Worm (Caenorhabditis elegans) whole organism, early embryonic: ENCODE results near the gene sra-38.

Source experiments
- B0310.2 ChIP-seq: sonication (generic microtip); optimal IDR thresholded peaks from 2 replicates; lab custom pipeline; 2016; ENCODE audit warnings: mild to moderate bottlenecking, missing genetic modification characterization, missing compliant biosample characterization
- F13C5.2 ChIP-seq: sonication (generic microtip); optimal IDR thresholded peaks from 2 replicates; lab custom pipeline; 2017; ENCODE audit warnings: mild to moderate bottlenecking, missing genetic modification characterization, inconsistent platforms, missing compliant biosample characterization
- aly-1 ChIP-seq: sonication (generic microtip); optimal IDR thresholded peaks from 2 replicates; lab custom pipeline; 2016; ENCODE audit warnings: missing genetic modification characterization, missing compliant biosample characterization
- ama-1 ChIP-seq: fragments of 150-350 bp; optimal IDR thresholded peaks from 2 replicates; lab custom pipeline; 2014
- ceh-13 ChIP-seq: fragments of 200-800 bp; sonication (Bioruptor generic); optimal IDR thresholded peaks from 2 replicates; lab custom pipeline; 2018; ENCODE audit warnings: mild to moderate bottlenecking, missing genetic modification characterization, missing compliant biosample characterization
- ceh-36 ChIP-seq: sonication (generic microtip); optimal IDR thresholded peaks from 2 replicates; lab custom pipeline; 2016; ENCODE audit warnings: missing genetic modification characterization, inconsistent platforms, missing compliant biosample characterization
- ets-7 ChIP-seq: sonication (generic microtip); optimal IDR thresholded peaks from 2 replicates; lab custom pipeline; 2016; ENCODE audit warnings: missing genotype, missing genetic modification characterization, missing compliant biosample characterization
- flt-1 ChIP-seq: fragments of 200-800 bp; sonication (Bioruptor generic); IDR thresholded peaks from 2 replicates; pipeline ENCODE4 v1.3.6; 2022; ENCODE audit warnings: missing genetic modification characterization, missing compliant biosample characterization
- hmbx-1 ChIP-seq: sonication (generic microtip); optimal IDR thresholded peaks from 2 replicates; lab custom pipeline; 2016; ENCODE audit warnings: mild to moderate bottlenecking, missing genetic modification characterization, missing compliant biosample characterization
- hmg-4 ChIP-seq: fragments of 200-800 bp; sonication (Bioruptor generic); optimal IDR thresholded peaks from 2 replicates; lab custom pipeline; 2018; ENCODE audit warnings: mild to moderate bottlenecking, missing genetic modification characterization, missing compliant biosample characterization
- hnd-1 ChIP-seq: sonication (generic microtip); optimal IDR thresholded peaks from 2 replicates; lab custom pipeline; 2016; ENCODE audit warnings: missing genetic modification characterization, missing compliant biosample characterization
- pes-1 ChIP-seq: fragments of 200-800 bp; sonication (Bioruptor generic); IDR thresholded peaks from 2 replicates; pipeline ENCODE4 v1.3.6; 2022; ENCODE audit warnings: missing genetic modification reagents, missing genetic modification characterization, missing compliant biosample characterization
- scrt-1 ChIP-seq: fragments of 200-800 bp; sonication (Bioruptor generic); IDR thresholded peaks from 2 replicates; pipeline ENCODE4 v1.3.6; 2022; ENCODE audit warnings: missing genetic modification characterization, missing compliant biosample characterization
- sea-1 ChIP-seq: fragments of 200-800 bp; sonication (Bioruptor generic); conservative IDR thresholded peaks from 2 replicates; pipeline ENCODE4 v1.3.6; 2022; ENCODE audit warnings: missing genetic modification characterization, missing compliant biosample characterization
- tbx-11 ChIP-seq: fragments of 200-800 bp; sonication (Bioruptor generic); IDR thresholded peaks from 2 replicates; pipeline ENCODE4 v1.3.6; 2022; ENCODE audit warnings: missing genetic modification characterization, missing compliant biosample characterization
- tbx-37 ChIP-seq: fragments of 200-800 bp; sonication (Bioruptor generic); conservative IDR thresholded peaks from 2 replicates; pipeline ENCODE4 v1.3.6; 2022; ENCODE audit warnings: missing genetic modification reagents, missing genetic modification characterization, missing compliant biosample characterization
- tra-4 ChIP-seq: sonication (generic microtip); optimal IDR thresholded peaks from 2 replicates; lab custom pipeline; 2017; ENCODE audit warnings: missing genetic modification characterization, missing compliant biosample characterization

Gene sra-38

DNA sequence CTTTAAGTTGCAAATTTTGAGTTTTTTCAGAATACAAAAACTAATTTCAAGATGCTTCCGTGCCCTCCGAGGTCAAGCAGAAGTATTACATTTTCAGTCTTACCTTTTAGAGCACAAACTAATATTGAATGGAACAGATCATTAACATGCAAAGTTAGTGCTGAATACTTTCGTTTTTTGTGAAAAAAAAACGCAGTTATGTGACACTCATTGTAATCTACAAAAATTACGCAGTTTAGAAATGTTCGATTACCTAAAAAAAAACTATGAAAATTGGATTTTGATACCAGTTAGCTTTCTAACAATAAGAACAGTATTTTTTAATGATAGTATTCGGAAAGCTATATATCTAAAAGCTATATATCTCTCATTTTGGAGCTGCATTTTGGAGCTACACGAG, 41.9 kb upstream of the sra-38 start:
- TF ChIP-seq hmg-4 (GFP tag; lab: Kevin White, UChicago) = no peak

DNA sequence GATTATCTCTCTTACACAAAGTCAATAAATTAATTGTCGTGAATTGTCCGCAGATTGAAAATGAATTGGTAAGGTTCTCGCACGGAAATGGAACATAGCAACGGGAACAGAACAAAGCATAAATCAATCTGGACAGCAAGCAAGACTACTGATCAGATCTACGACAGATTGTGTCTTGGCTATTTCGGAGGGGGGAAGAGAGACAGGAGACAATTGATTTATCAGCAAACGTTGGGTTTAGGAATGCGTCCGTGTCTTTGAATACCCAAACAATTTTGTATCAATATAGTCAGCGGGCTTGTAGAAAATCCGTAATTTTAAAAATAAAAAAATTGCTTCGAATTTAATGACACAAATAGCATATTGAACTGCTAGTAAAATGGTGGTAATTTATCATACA, 41.3 kb upstream of the sra-38 start:
- TF ChIP-seq hmg-4 (GFP tag; lab: Kevin White, UChicago) = no peak
- no peak for TF ChIP-seq F13C5.2 (tag; lab: Kevin White, UChicago)
- no peak for TF ChIP-seq ceh-36 (tag; lab: Kevin White, UChicago)
- TF ChIP-seq hmbx-1 (tag; lab: Kevin White, UChicago) = no peak
- TF ChIP-seq sea-1 = no peak
- no peak for TF ChIP-seq ama-1
- TF ChIP-seq pes-1 = no peak

DNA sequence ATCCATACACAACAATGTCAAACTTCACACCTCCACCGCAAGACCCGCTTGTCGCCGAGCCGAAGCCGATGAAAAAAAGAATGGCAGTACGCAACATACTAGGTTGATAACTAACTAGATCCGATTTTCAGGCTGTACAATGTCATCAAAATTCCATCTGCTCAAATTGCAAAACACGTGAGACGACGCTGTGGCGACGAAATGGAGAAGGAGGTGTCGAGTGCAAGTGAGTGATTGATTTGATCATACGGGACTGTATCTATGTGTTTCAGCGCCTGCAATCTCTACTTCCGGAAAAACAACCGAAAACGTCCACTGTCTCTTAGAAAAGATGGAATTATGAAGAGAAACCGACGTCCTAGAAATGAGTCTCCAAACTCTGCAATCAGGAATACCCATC, 40.3 kb upstream of the sra-38 start:
- TF ChIP-seq B0310.2 (tag; lab: Kevin White, UChicago) (no peak), aly-1 (tag; lab: Kevin White, UChicago) (no peak), tbx-11 (GFP tag; lab: Robert Waterston, UW) (no peak), scrt-1 (no peak), F13C5.2 (tag; lab: Kevin White, UChicago) (no peak), hmg-4 (GFP tag; lab: Kevin White, UChicago) (no peak), tra-4 (tag; lab: Kevin White, UChicago) (no peak), sea-1 (no peak), pes-1 (no peak), ceh-13 (no peak), ets-7 (tag; lab: Kevin White, UChicago) (no peak), ceh-36 (tag; lab: Kevin White, UChicago) (no peak), hnd-1 (no peak)

DNA sequence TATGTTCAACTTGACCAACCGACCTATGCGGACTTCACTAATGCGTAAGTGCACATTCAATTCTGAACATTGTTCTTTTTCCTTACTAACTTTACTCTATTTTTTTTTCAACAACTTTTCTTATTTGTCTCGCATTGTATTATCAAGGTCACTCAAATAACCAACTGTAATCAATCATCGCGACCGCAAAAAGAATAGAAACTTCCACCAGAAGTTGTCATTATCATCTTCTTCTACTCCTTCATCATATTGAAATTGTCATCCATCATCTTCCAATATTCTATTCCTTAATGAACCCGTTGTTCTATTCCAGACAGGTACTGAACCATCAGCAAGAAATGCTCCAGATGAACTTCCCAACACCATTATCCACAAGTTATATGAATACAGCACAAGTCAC, 39.4 kb upstream of the sra-38 start:
- TF ChIP-seq ama-1 (no peak), hnd-1 (no peak), B0310.2 (tag; lab: Kevin White, UChicago) (no peak), ets-7 (tag; lab: Kevin White, UChicago) (no peak), flt-1 (GFP tag; lab: Robert Waterston, UW) (no peak), F13C5.2 (tag; lab: Kevin White, UChicago) (no peak), hmbx-1 (tag; lab: Kevin White, UChicago) (no peak), ceh-36 (tag; lab: Kevin White, UChicago) (no peak), ceh-13 (no peak), scrt-1 (no peak), tra-4 (tag; lab: Kevin White, UChicago) (no peak), tbx-11 (GFP tag; lab: Robert Waterston, UW) (no peak), pes-1 (no peak), hmg-4 (GFP tag; lab: Kevin White, UChicago) (no peak), sea-1 (no peak), aly-1 (tag; lab: Kevin White, UChicago) (no peak), tbx-37 (GFP tag; lab: Robert Waterston, UW) (no peak)

DNA sequence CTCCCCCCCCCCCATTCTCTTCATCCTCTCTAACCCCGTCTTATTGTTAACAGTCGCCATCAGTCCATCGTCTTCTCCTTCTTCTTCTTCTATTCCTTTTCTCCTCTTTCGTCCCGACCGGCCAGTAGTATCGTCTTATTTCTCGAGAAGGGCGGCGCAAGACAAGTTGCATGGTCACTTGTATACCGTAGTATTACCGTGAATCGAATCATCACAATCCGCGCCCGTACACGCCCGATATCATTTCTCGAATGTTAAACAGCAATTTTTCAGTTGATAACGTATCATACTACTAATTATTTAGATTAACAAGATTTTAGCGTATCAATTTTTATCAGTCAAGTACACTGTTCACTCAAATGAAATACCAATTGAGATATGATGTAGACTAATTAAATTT, 38.0 kb upstream of the sra-38 start:
- TF ChIP-seq tra-4 (tag; lab: Kevin White, UChicago) = no peak
- no peak for TF ChIP-seq aly-1 (tag; lab: Kevin White, UChicago)
- no peak for TF ChIP-seq ceh-36 (tag; lab: Kevin White, UChicago)
- no peak for TF ChIP-seq tbx-11 (GFP tag; lab: Robert Waterston, UW)
- no peak for TF ChIP-seq F13C5.2 (tag; lab: Kevin White, UChicago)
- no peak for TF ChIP-seq tbx-37 (GFP tag; lab: Robert Waterston, UW)
- TF ChIP-seq scrt-1 = no peak
- no peak for TF ChIP-seq ama-1
- no peak for TF ChIP-seq pes-1
- no peak for TF ChIP-seq hnd-1
- TF ChIP-seq hmg-4 (GFP tag; lab: Kevin White, UChicago) = no peak

DNA sequence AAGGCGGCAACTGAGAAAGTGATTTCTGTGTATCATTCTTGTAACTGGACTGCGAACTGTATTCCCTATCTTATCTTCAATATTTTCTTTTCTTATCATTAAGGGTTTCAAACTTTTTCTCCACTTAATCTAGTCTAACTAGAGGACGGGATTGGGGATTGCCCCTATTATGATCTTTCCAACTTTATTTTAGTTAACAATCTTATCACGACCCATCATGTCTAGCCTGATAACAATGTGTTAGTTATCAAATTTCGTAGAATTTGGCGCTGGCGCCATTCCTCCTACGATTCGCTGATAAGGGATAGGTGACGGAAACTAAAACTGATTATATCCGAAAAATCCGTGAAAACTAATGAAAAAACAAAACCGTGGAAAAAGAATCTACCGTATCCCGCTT, 37.4 kb upstream of the sra-38 start:
- TF ChIP-seq ama-1 = no peak
- TF ChIP-seq hmbx-1 (tag; lab: Kevin White, UChicago) = no peak
- no peak for TF ChIP-seq ceh-13
- no peak for TF ChIP-seq aly-1 (tag; lab: Kevin White, UChicago)
- TF ChIP-seq ceh-36 (tag; lab: Kevin White, UChicago) = no peak
- no peak for TF ChIP-seq sea-1
- TF ChIP-seq tbx-37 (GFP tag; lab: Robert Waterston, UW) = no peak
- TF ChIP-seq hmg-4 (GFP tag; lab: Kevin White, UChicago) = no peak
- TF ChIP-seq tra-4 (tag; lab: Kevin White, UChicago) = no peak
- TF ChIP-seq pes-1 = no peak
- no peak for TF ChIP-seq B0310.2 (tag; lab: Kevin White, UChicago)
- no peak for TF ChIP-seq F13C5.2 (tag; lab: Kevin White, UChicago)
- TF ChIP-seq scrt-1 = no peak

DNA sequence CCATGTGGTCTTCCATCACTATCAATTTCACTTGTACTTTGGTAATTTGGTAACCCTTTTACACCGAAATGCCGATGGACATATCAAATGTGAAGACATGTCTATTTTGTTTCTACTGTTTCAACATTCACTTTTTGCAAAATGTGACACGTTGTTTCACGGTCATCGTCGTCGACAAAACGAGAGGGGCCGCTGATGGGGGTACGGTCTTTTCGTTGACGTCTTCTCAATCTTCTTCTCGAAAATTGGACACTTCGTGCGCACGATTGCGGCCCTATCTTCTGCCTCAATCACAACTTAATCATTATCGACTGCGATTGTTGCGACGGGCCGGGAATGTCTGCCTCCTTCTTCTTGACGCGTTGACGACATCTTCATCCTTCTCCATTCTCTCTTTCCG, 36.8 kb upstream of the sra-38 start:
- TF ChIP-seq F13C5.2 (tag; lab: Kevin White, UChicago) (no peak), hmbx-1 (tag; lab: Kevin White, UChicago) (no peak), B0310.2 (tag; lab: Kevin White, UChicago) (no peak), hnd-1 (no peak), scrt-1 (no peak), ceh-36 (tag; lab: Kevin White, UChicago) (no peak), pes-1 (no peak)

DNA sequence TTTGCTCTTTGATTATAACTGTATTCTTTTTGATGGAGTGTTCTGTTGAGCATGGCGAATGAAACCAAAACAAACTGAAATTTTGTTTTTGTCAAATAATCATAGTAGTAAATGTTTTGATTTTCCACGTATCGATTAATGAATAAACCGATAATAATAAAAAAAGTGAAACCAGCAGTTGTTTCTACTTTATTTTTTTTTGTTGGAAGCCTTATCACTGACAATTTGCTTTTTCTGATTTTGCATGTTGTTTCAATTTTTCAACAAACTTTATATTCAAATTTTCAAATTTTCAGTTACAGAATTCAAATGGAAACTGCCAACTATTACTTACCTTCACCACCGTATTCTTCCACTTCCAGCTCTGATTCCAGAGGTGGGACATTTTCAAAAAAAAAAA, 34.6 kb upstream of the sra-38 start, which contains the start of gene elt-3:
TSS of gene elt-3 (plus strand) at position 301 of the 400 bp plus-strand sequence.
- TF ChIP-seq tbx-37 (GFP tag; lab: Robert Waterston, UW) = no peak
- no peak for TF ChIP-seq hmg-4 (GFP tag; lab: Kevin White, UChicago)
- no peak for TF ChIP-seq tra-4 (tag; lab: Kevin White, UChicago)
- TF ChIP-seq tbx-11 (GFP tag; lab: Robert Waterston, UW) = no peak
